Worm (Caenorhabditis elegans): Measurements from ENCODE around the gene inos-1.
A peak's percentile ranks its signal among the peaks of the same experiment; 100 is the strongest.

inos-1 gene

ce11 chrII:11749490-11750172, 49.5 kb upstream of the inos-1 start (continued):
- TF ChIP-seq ekl-4 (GFP tag; IDR thresholded peaks at IDR 0.05) (0 out of 2 replicates have a peak, but pooled peaks have one; percentile 57), B0035.1 (tag; optimal IDR thresholded peaks at IDR 0.05) (peak; percentile 38), ztf-26 (tag; optimal IDR thresholded peaks at IDR 0.05) (peak; percentile 2), ZK185.1 (tag; optimal IDR thresholded peaks at IDR 0.05; ENCODE audit: poor library complexity, severe bottlenecking) (peak; percentile 40), ztf-25 (GFP tag; IDR thresholded peaks at IDR 0.05) (no peak), zfh-2 (GFP tag; conservative IDR thresholded peaks at IDR 0.05) (peak; percentile 99), ccch-3 (GFP tag; optimal IDR thresholded peaks at IDR 0.05) (no peak), bed-2 (GFP tag; IDR thresholded peaks at IDR 0.05) (peak; percentile 49; the same call in 1 of the 2 replicates), lin-26 (GFP tag; IDR thresholded peaks at IDR 0.05) (0 out of 2 replicates have a peak, but pooled peaks have one; percentile 61), nhr-90 (tag; optimal IDR thresholded peaks at IDR 0.05) (peak; percentile 63), nfya-2 (GFP tag; IDR thresholded peaks at IDR 0.05) (no peak), unc-62 (GFP tag; optimal IDR thresholded peaks at IDR 0.05) (no peak), lin-54 (GFP tag; optimal IDR thresholded peaks at IDR 0.05) (peak; percentile 26), madf-3 (GFP tag; IDR thresholded peaks at IDR 0.05) (0 out of 2 replicates have a peak, but pooled peaks have one; percentile 63), tlf-1 (GFP tag; optimal IDR thresholded peaks at IDR 0.05) (peak; percentile 22), dpff-1 (tag; optimal IDR thresholded peaks at IDR 0.05) (peak; percentile 50), B0336.3 (GFP tag; IDR thresholded peaks at IDR 0.05) (peak; percentile 91), F52B5.7 (tag; optimal IDR thresholded peaks at IDR 0.05) (peak; percentile 59), ets-4 (GFP tag; optimal IDR thresholded peaks at IDR 0.05) (no peak), nfyb-1 (GFP tag; IDR thresholded peaks at IDR 0.05) (peak; percentile 81; the same call in 1 of the 2 replicates), rcor-1 (GFP tag; IDR thresholded peaks at IDR 0.05) (0 out of 2 replicates have a peak, but pooled peaks have one; percentile 8), hmg-1.2 (GFP tag; IDR thresholded peaks at IDR 0.05) (peak; percentile 85), attf-5 (GFP tag; optimal IDR thresholded peaks at IDR 0.05) (peak; percentile 89), madf-8 (GFP tag; conservative IDR thresholded peaks at IDR 0.05) (no peak), dox-1 (GFP tag; IDR thresholded peaks at IDR 0.05) (peak; percentile 84)

- TF ChIP-seq efl-1 (GFP tag; optimal IDR thresholded peaks at IDR 0.05) (peak; percentile 6), hlh-12 (tag; optimal IDR thresholded peaks at IDR 0.05) (no peak), nfya-1 (tag; optimal IDR thresholded peaks at IDR 0.05; ENCODE audit: borderline replicate concordance, insufficient read depth) (no peak), hmg-1.2 (GFP tag; IDR thresholded peaks at IDR 0.05) (peak; percentile 11; the same call in 1 of the 2 replicates), F55B11.4 (tag; optimal IDR thresholded peaks at IDR 0.05; ENCODE audit: borderline replicate concordance, insufficient read depth) (no peak)
These were observed 48.4 kb upstream of the inos-1 start, which contains the start of the genes F44E5.17 and gpb-1 for ce11 chrII:11748494-11748893. F44E5.17 (minus strand) TSS chrII:11748594. gpb-1 (minus strand) TSS chrII:11748611.

ce11 chrII:11747889-11748288, 47.8 kb upstream of the inos-1 start:
- TF ChIP-seq hrde-1 (tag; optimal IDR thresholded peaks at IDR 0.05; ENCODE audit: borderline replicate concordance), result no peak
- TF ChIP-seq hlh-12 (tag; optimal IDR thresholded peaks at IDR 0.05), result no peak
- 0 out of 2 replicates have a peak, but pooled peaks have one; percentile 13 for TF ChIP-seq D2030.7 (GFP tag; IDR thresholded peaks at IDR 0.05)
- no peak for TF ChIP-seq unc-62 (GFP tag; optimal IDR thresholded peaks at IDR 0.05)
- no peak for TF ChIP-seq zfh-2 (GFP tag; conservative IDR thresholded peaks at IDR 0.05)
- no peak for TF ChIP-seq pbrm-1 (GFP tag; IDR thresholded peaks at IDR 0.05)
- no peak for TF ChIP-seq fkh-3 (tag; optimal IDR thresholded peaks at IDR 0.05)
- TF ChIP-seq sptf-2 (GFP tag; optimal IDR thresholded peaks at IDR 0.05), result no peak
- no peak for TF ChIP-seq ceh-40 (GFP tag; IDR thresholded peaks at IDR 0.05)
- peak; percentile 67 for TF ChIP-seq lsl-1 (GFP tag; optimal IDR thresholded peaks at IDR 0.05)
- TF ChIP-seq F23B12.7 (tag; optimal IDR thresholded peaks at IDR 0.05; ENCODE audit: insufficient read depth), result peak; percentile 1
- TF ChIP-seq ztf-25 (GFP tag; IDR thresholded peaks at IDR 0.05), result no peak
- no peak for TF ChIP-seq F55B11.4 (tag; optimal IDR thresholded peaks at IDR 0.05; ENCODE audit: borderline replicate concordance, insufficient read depth)
- TF ChIP-seq hlh-26 (GFP tag; conservative IDR thresholded peaks at IDR 0.05), result no peak
- no peak for TF ChIP-seq snpc-1.3 (tag; optimal IDR thresholded peaks at IDR 0.05; ENCODE audit: insufficient read depth)
- TF ChIP-seq C06A6.2 (GFP tag; conservative IDR thresholded peaks at IDR 0.05), result no peak
- TF ChIP-seq K11D2.4 (GFP tag; IDR thresholded peaks at IDR 0.05), result no peak
- TF ChIP-seq bed-1 (GFP tag; IDR thresholded peaks at IDR 0.05), result no peak
- TF ChIP-seq zim-3 (tag; optimal IDR thresholded peaks at IDR 0.05), result no peak
- TF ChIP-seq egrh-3 (GFP tag; IDR thresholded peaks at IDR 0.05), result no peak

Measured in whole organism, young adult.